Fruit fly (Drosophila melanogaster) whole organism, prepupa: ENCODE results near the gene Acbp3.

ENCODE experiments used
- Blimp-1 ChIP-seq: fragments of 200-800 bp; sonication (Bioruptor generic); optimal IDR thresholded peaks from 3 replicates; lab custom pipeline; 2017; ENCODE audit warnings: missing biosample characterization, missing genetic modification characterization, mild to moderate bottlenecking, moderate library complexity, missing genetic modification reagents
- CG10669 ChIP-seq: fragments of 200-800 bp; sonication (Bioruptor generic); optimal IDR thresholded peaks from 3 replicates; lab custom pipeline; 2018; ENCODE audit warnings: missing biosample characterization, mild to moderate bottlenecking, missing genetic modification characterization, moderate library complexity
- CG11294 ChIP-seq: fragments of 200-800 bp; sonication (Bioruptor generic); IDR thresholded peaks from 2 replicates; pipeline ENCODE4 v1.3.6; 2022; ENCODE audit warnings: missing biosample characterization, missing genetic modification characterization
- CG11762 ChIP-seq: fragments of 200-800 bp; sonication (Bioruptor generic); optimal IDR thresholded peaks from 3 replicates; lab custom pipeline; 2016; ENCODE audit warnings: missing biosample characterization, missing genetic modification characterization; ENCODE audit not compliant: insufficient read depth
- CG11902 ChIP-seq: fragments of 200-800 bp; sonication (Bioruptor generic); optimal IDR thresholded peaks from 3 replicates; lab custom pipeline; 2016; ENCODE audit warnings: missing biosample characterization, missing genetic modification characterization
- CG15336 ChIP-seq: fragments of 200-800 bp; sonication (Bioruptor generic); IDR thresholded peaks from 2 replicates; pipeline ENCODE4 v1.3.6; 2022; ENCODE audit warnings: missing biosample characterization, missing genetic modification characterization
- CG16779 ChIP-seq: fragments of 200-800 bp; sonication (Bioruptor generic); optimal IDR thresholded peaks from 3 replicates; lab custom pipeline; 2017; ENCODE audit warnings: missing biosample characterization, mild to moderate bottlenecking, missing genetic modification characterization
- CG31627 ChIP-seq: fragments of 200-800 bp; sonication (Bioruptor generic); optimal IDR thresholded peaks from 3 replicates; lab custom pipeline; 2016; ENCODE audit warnings: missing biosample characterization, missing genetic modification characterization
- CG32006 ChIP-seq: fragments of 200-800 bp; sonication (Bioruptor generic); optimal IDR thresholded peaks from 3 replicates; lab custom pipeline; 2017; ENCODE audit warnings: missing biosample characterization, mild to moderate bottlenecking, missing genetic modification characterization
- CG3919 ChIP-seq: fragments of 200-800 bp; sonication (Bioruptor generic); optimal IDR thresholded peaks from 3 replicates; lab custom pipeline; 2016; ENCODE audit warnings: missing biosample characterization, missing genetic modification characterization
- CG4318 ChIP-seq: fragments of 200-800 bp; sonication (Bioruptor generic); optimal IDR thresholded peaks from 3 replicates; lab custom pipeline; 2017; ENCODE audit warnings: missing biosample characterization, mild to moderate bottlenecking, missing genetic modification characterization
- CG6163 ChIP-seq: fragments of 200-800 bp; sonication (Bioruptor generic); IDR thresholded peaks from 3 replicates; pipeline ENCODE4 v1.3.6; 2022; ENCODE audit warnings: missing biosample characterization, missing genetic modification characterization
- CG6792 ChIP-seq: fragments of 200-800 bp; sonication (Bioruptor generic); optimal IDR thresholded peaks from 3 replicates; lab custom pipeline; 2016; ENCODE audit warnings: missing biosample characterization, missing genetic modification characterization
- CG6808 ChIP-seq: fragments of 200-800 bp; sonication (Bioruptor generic); optimal IDR thresholded peaks from 3 replicates; lab custom pipeline; 2017; ENCODE audit warnings: missing biosample characterization, missing genetic modification characterization, mild to moderate bottlenecking, moderate library complexity, missing genetic modification reagents
- CG6854 ChIP-seq: fragments of 200-800 bp; sonication (Bioruptor generic); optimal IDR thresholded peaks from 2 replicates; lab custom pipeline; 2017; ENCODE audit warnings: missing biosample characterization, mild to moderate bottlenecking, missing genetic modification characterization
- CG7368 ChIP-seq: fragments of 200-800 bp; sonication (Bioruptor generic); optimal IDR thresholded peaks from 3 replicates; lab custom pipeline; 2016; ENCODE audit warnings: missing biosample characterization, missing genetic modification characterization
- CG8119 ChIP-seq: fragments of 200-800 bp; sonication (Bioruptor generic); IDR thresholded peaks from 3 replicates; pipeline ENCODE4 v1.3.6; 2022; ENCODE audit warnings: missing biosample characterization, missing genetic modification characterization
- CG8319 ChIP-seq: fragments of 200-800 bp; sonication (Bioruptor generic); optimal IDR thresholded peaks from 3 replicates; lab custom pipeline; 2016; ENCODE audit warnings: missing biosample characterization, missing genetic modification characterization
- Eip75B ChIP-seq: fragments of 200-800 bp; sonication (Bioruptor generic); optimal IDR thresholded peaks from 3 replicates; lab custom pipeline; 2016; ENCODE audit warnings: missing biosample characterization, missing genetic modification characterization
- Eip78C ChIP-seq: fragments of 200-800 bp; sonication (Bioruptor generic); peaks from one replicate; lab custom pipeline; 2016; ENCODE audit warnings: missing biosample characterization, missing genetic modification characterization
- Ets21C ChIP-seq: fragments of 200-800 bp; sonication (Bioruptor generic); optimal IDR thresholded peaks from 3 replicates; lab custom pipeline; 2016; ENCODE audit warnings: missing biosample characterization, missing genetic modification characterization
- Ets96B ChIP-seq: fragments of 200-800 bp; optimal IDR thresholded peaks from 2 replicates; lab custom pipeline; 2019; ENCODE audit warnings: missing biosample characterization, mild to moderate bottlenecking, missing genetic modification characterization, moderate library complexity
- Gug ChIP-seq: fragments of 200-800 bp; sonication (Bioruptor generic); IDR thresholded peaks from 2 replicates; pipeline ENCODE4 v1.3.6; 2022; ENCODE audit warnings: missing biosample characterization, missing genetic modification characterization
- Hr39 ChIP-seq: fragments of 200-800 bp; sonication (Bioruptor generic); optimal IDR thresholded peaks from 2 replicates; lab custom pipeline; 2016; ENCODE audit warnings: missing biosample characterization, missing genetic modification characterization
- Lpt ChIP-seq: fragments of 200-800 bp; sonication (Bioruptor generic); optimal IDR thresholded peaks from 3 replicates; lab custom pipeline; 2016; ENCODE audit warnings: missing biosample characterization, missing genetic modification characterization
- Met ChIP-seq: fragments of 200-800 bp; sonication (Bioruptor generic); optimal IDR thresholded peaks from 3 replicates; lab custom pipeline; 2016; ENCODE audit warnings: missing biosample characterization, missing genetic modification characterization
- Sox102F ChIP-seq: fragments of 200-800 bp; sonication (Bioruptor generic); optimal IDR thresholded peaks from 2 replicates; lab custom pipeline; 2016; ENCODE audit warnings: missing biosample characterization, mild to moderate bottlenecking, missing genetic modification characterization
- Sox14 ChIP-seq: fragments of 200-800 bp; sonication (Bioruptor generic); optimal IDR thresholded peaks from 3 replicates; lab custom pipeline; 2016; ENCODE audit warnings: missing biosample characterization, missing genetic modification characterization
- Sox15 ChIP-seq: fragments of 200-800 bp; sonication (Bioruptor generic); optimal IDR thresholded peaks from 3 replicates; lab custom pipeline; 2016; ENCODE audit warnings: missing biosample characterization, missing genetic modification characterization
- achi ChIP-seq: fragments of 200-800 bp; sonication (Bioruptor generic); optimal IDR thresholded peaks from 3 replicates; lab custom pipeline; 2016; ENCODE audit warnings: missing biosample characterization, missing genetic modification characterization
- acj6 ChIP-seq: fragments of 200-800 bp; sonication (Bioruptor generic); optimal IDR thresholded peaks from 3 replicates; lab custom pipeline; 2016; ENCODE audit warnings: missing biosample characterization, missing genetic modification characterization
- cyc ChIP-seq: fragments of 200-800 bp; sonication (Bioruptor generic); optimal IDR thresholded peaks from 3 replicates; lab custom pipeline; 2016; ENCODE audit warnings: missing biosample characterization, missing genetic modification characterization
- dac ChIP-seq: fragments of 200-800 bp; sonication (Bioruptor generic); optimal IDR thresholded peaks from 2 replicates; lab custom pipeline; 2017; ENCODE audit warnings: missing biosample characterization, mild to moderate bottlenecking, missing genetic modification characterization
- dsx ChIP-seq: fragments of 200-800 bp; optimal IDR thresholded peaks from 3 replicates; lab custom pipeline; 2019; ENCODE audit warnings: missing biosample characterization, mild to moderate bottlenecking, missing genetic modification characterization, moderate library complexity; ENCODE audit not compliant: poor library complexity, severe bottlenecking
- eg ChIP-seq: fragments of 200-800 bp; sonication (Bioruptor generic); IDR thresholded peaks from 3 replicates; pipeline ENCODE4 v1.3.6; 2022; ENCODE audit warnings: missing biosample characterization, missing genetic modification characterization
- esn ChIP-seq: fragments of 200-800 bp; sonication (Bioruptor generic); optimal IDR thresholded peaks from 2 replicates; lab custom pipeline; 2016; ENCODE audit warnings: missing biosample characterization, mild to moderate bottlenecking, missing genetic modification characterization, moderate library complexity
- lz ChIP-seq: fragments of 200-800 bp; sonication (Bioruptor generic); optimal IDR thresholded peaks from 3 replicates; lab custom pipeline; 2016; ENCODE audit warnings: missing biosample characterization, missing genetic modification characterization
- net ChIP-seq: fragments of 200-800 bp; sonication (Bioruptor generic); optimal IDR thresholded peaks from 3 replicates; lab custom pipeline; 2016; ENCODE audit warnings: missing biosample characterization, missing genetic modification characterization
- pdm3 ChIP-seq: fragments of 200-800 bp; sonication (Bioruptor generic); optimal IDR thresholded peaks from 3 replicates; lab custom pipeline; 2016; ENCODE audit warnings: missing biosample characterization, missing genetic modification characterization
- salr ChIP-seq, 2 experiments: fragments of 200-800 bp; sonication (Bioruptor generic); optimal IDR thresholded peaks; 3 replicates each; lab custom pipeline; 2016 to 2018; ENCODE audit warnings: missing biosample characterization in 2 of 2, missing genetic modification characterization in 2 of 2, mild to moderate bottlenecking in 1 of 2
- spab ChIP-seq: fragments of 200-800 bp; sonication (Bioruptor generic); optimal IDR thresholded peaks from 2 replicates; lab custom pipeline; 2017; ENCODE audit warnings: missing biosample characterization, mild to moderate bottlenecking, missing genetic modification characterization, missing genetic modification reagents
- ss ChIP-seq, 2 experiments: fragments of 200-800 bp; sonication (Bioruptor generic); optimal IDR thresholded peaks; 2 replicates in 1 of 2; 3 replicates in 1 of 2; lab custom pipeline; 2017 to 2018; ENCODE audit warnings: mild to moderate bottlenecking in 2 of 2, missing biosample characterization in 2 of 2, missing genetic modification characterization in 2 of 2, moderate library complexity in 1 of 2
- svp ChIP-seq: fragments of 200-800 bp; sonication (Bioruptor generic); peaks from one replicate; lab custom pipeline; 2016; ENCODE audit warnings: missing biosample characterization, missing genetic modification characterization
- topi ChIP-seq: fragments of 200-800 bp; sonication (Bioruptor generic); optimal IDR thresholded peaks from 3 replicates; lab custom pipeline; 2016; ENCODE audit warnings: missing biosample characterization, missing genetic modification characterization
- vri ChIP-seq: fragments of 200-800 bp; sonication (Bioruptor generic); optimal IDR thresholded peaks from 3 replicates; lab custom pipeline; 2016; ENCODE audit warnings: missing biosample characterization, mild to moderate bottlenecking, missing genetic modification characterization

Gene Acbp3

dm6 chr3L:7147796-7148195 lies 17.1 kb downstream of the Acbp3 start (continued):
- TF ChIP-seq topi (GFP tag; lab: Kevin White, UChicago) = no peak
- TF ChIP-seq CG31627 (GFP tag; lab: Kevin White, UChicago) = no peak
- no peak for TF ChIP-seq CG11902 (GFP tag; lab: Kevin White, UChicago)
- no peak for TF ChIP-seq acj6 (GFP tag; lab: Kevin White, UChicago)
- no peak for TF ChIP-seq Eip75B (GFP tag; lab: Kevin White, UChicago)
- no peak for TF ChIP-seq CG6808 (GFP tag; lab: Kevin White, UChicago)
- no peak for TF ChIP-seq CG4318
- TF ChIP-seq pdm3 (GFP tag; lab: Kevin White, UChicago) = no peak
- no peak for TF ChIP-seq cyc (GFP tag; lab: Kevin White, UChicago)
- no peak for TF ChIP-seq Sox15
- peak; percentile 77 for TF ChIP-seq eg (GFP tag; lab: Robert Waterston, UW)
- no peak for TF ChIP-seq CG6792 (GFP tag; lab: Kevin White, UChicago)
- TF ChIP-seq Blimp-1 (GFP tag; lab: Kevin White, UChicago) = no peak
- no peak for TF ChIP-seq CG6854 (GFP tag; lab: Kevin White, UChicago)
- TF ChIP-seq CG32006 (GFP tag; lab: Kevin White, UChicago) = peak; percentile 70
- no peak for TF ChIP-seq CG10669 (GFP tag; lab: Kevin White, UChicago)
- TF ChIP-seq svp = no peak
- no peak for TF ChIP-seq Sox14 (GFP tag; lab: Kevin White, UChicago)
- TF ChIP-seq CG3919 (GFP tag; lab: Kevin White, UChicago) = peak; percentile 59
- no peak for TF ChIP-seq Hr39 (GFP tag; lab: Kevin White, UChicago)
- TF ChIP-seq CG8119 = peak; percentile 64; the same call in 2 of the 3 replicates
- no peak for TF ChIP-seq spab
- TF ChIP-seq CG6163 (GFP tag; lab: Robert Waterston, UW) = peak; percentile 62; the same call in 2 of the 3 replicates
- TF ChIP-seq CG11294 (GFP tag; lab: Robert Waterston, UW) = peak; percentile 43; the same call in 1 of the 2 replicates
- TF ChIP-seq achi (GFP tag; lab: Kevin White, UChicago) = no peak
- TF ChIP-seq, all 60 proteins: peak for 12

dm6 chr3L:7149388-7149787 lies 18.7 kb downstream of the Acbp3 start:
- no peak for TF ChIP-seq CG7368 (GFP tag; lab: Kevin White, UChicago)
- TF ChIP-seq ss (GFP tag; optimal IDR thresholded peaks at IDR 0.05; lab: Kevin White, UChicago) = peak in 1 of 2 experiments; percentile 34
- TF ChIP-seq Eip75B (GFP tag; lab: Kevin White, UChicago) = no peak
- no peak for TF ChIP-seq vri (GFP tag; lab: Kevin White, UChicago)

- TF ChIP-seq CG6163 (GFP tag; lab: Robert Waterston, UW) (peak; percentile 83; the same call in 2 of the 3 replicates), Lpt (GFP tag; lab: Kevin White, UChicago) (peak; percentile 66), CG16779 (tag; lab: Kevin White, UChicago) (peak; percentile 59), Ets21C (no peak), CG6808 (GFP tag; lab: Kevin White, UChicago) (peak; percentile 77), vri (GFP tag; lab: Kevin White, UChicago) (no peak), CG15336 (GFP tag; lab: Robert Waterston, UW) (peak; percentile 85), CG31627 (GFP tag; lab: Kevin White, UChicago) (peak; percentile 9), Met (GFP tag; lab: Kevin White, UChicago) (peak; percentile 51), Gug (GFP tag; lab: Robert Waterston, UW) (peak; percentile 22; the same call in 1 of the 2 replicates), net (peak; percentile 70), eg (GFP tag; lab: Robert Waterston, UW) (peak; percentile 71), esn (GFP tag; lab: Kevin White, UChicago) (peak; percentile 59), pdm3 (GFP tag; lab: Kevin White, UChicago) (peak; percentile 43), salr (GFP tag; optimal IDR thresholded peaks at IDR 0.05; lab: Kevin White, UChicago) (peak; percentile 72 to 86), CG7368 (GFP tag; lab: Kevin White, UChicago) (peak; percentile 62), Sox102F (GFP tag; lab: Kevin White, UChicago) (peak; percentile 41), svp (no peak), Eip78C (peak; percentile 94), lz (GFP tag; lab: Kevin White, UChicago) (peak; percentile 35), CG11902 (GFP tag; lab: Kevin White, UChicago) (peak; percentile 25), acj6 (GFP tag; lab: Kevin White, UChicago) (peak; percentile 77), dac (GFP tag; lab: Kevin White, UChicago) (peak; percentile 62), Sox14 (GFP tag; lab: Kevin White, UChicago) (peak; percentile 28), dsx (GFP tag; lab: Kevin White, UChicago) (peak; percentile 98), CG11294 (GFP tag; lab: Robert Waterston, UW) (no peak; the same call in 1 of the 2 replicates), CG8319 (GFP tag; lab: Kevin White, UChicago) (peak; percentile 48), Ets96B (peak; percentile 86), Blimp-1 (GFP tag; lab: Kevin White, UChicago) (no peak), CG32006 (GFP tag; lab: Kevin White, UChicago) (peak; percentile 93), CG11762 (GFP tag; lab: Kevin White, UChicago) (peak; percentile 69)
Measured at dm6 chr3L:7149827-7150226, 19.2 kb downstream of the Acbp3 start.
